Fruit fly (Drosophila melanogaster) whole organism, embryonic: Measurements from ENCODE around the gene CG17107.

ENCODE experiments used
- Adf1 ChIP-seq: fragments of 200-800 bp; sonication (Bioruptor generic); IDR thresholded peaks from 2 replicates; pipeline ENCODE4 v1.3.6; 2022; ENCODE audit warnings: missing biosample characterization, missing genetic modification characterization
- CG14965 ChIP-seq: fragments of 200-800 bp; sonication (Bioruptor generic); optimal IDR thresholded peaks from 2 replicates; lab custom pipeline; 2016; ENCODE audit warnings: missing biosample characterization, missing genetic modification characterization, borderline replicate concordance
- CG15514 ChIP-seq: fragments of 200-800 bp; sonication (Bioruptor generic); optimal IDR thresholded peaks from 3 replicates; lab custom pipeline; 2017; ENCODE audit warnings: missing biosample characterization, missing genetic modification characterization, mild to moderate bottlenecking, moderate library complexity, missing genetic modification reagents
- CG16863 ChIP-seq: fragments of 200-800 bp; sonication (Bioruptor generic); optimal IDR thresholded peaks from 3 replicates; lab custom pipeline; 2016; ENCODE audit warnings: missing biosample characterization, missing genetic modification characterization
- CG17328 ChIP-seq: fragments of 200-800 bp; sonication (Bioruptor generic); IDR thresholded peaks from 2 replicates; pipeline ENCODE4 v1.3.6; 2022; ENCODE audit warnings: missing biosample characterization, missing genetic modification characterization
- CG17359 ChIP-seq: fragments of 200-800 bp; sonication (Bioruptor generic); optimal IDR thresholded peaks from 3 replicates; lab custom pipeline; 2018; ENCODE audit warnings: missing biosample characterization, mild to moderate bottlenecking, missing genetic modification characterization, moderate library complexity
- CG17802 ChIP-seq: fragments of 200-800 bp; sonication (Bioruptor generic); optimal IDR thresholded peaks from 2 replicates; lab custom pipeline; 2018; ENCODE audit warnings: missing biosample characterization, mild to moderate bottlenecking, missing genetic modification characterization, moderate library complexity
- CG2202 ChIP-seq: fragments of 200-800 bp; sonication (Bioruptor generic); optimal IDR thresholded peaks from 2 replicates; lab custom pipeline; 2018; ENCODE audit warnings: missing biosample characterization, mild to moderate bottlenecking, missing genetic modification characterization
- CG2875 ChIP-seq: fragments of 200-800 bp; sonication (Bioruptor generic); optimal IDR thresholded peaks from 2 replicates; lab custom pipeline; 2017; ENCODE audit warnings: missing biosample characterization, mild to moderate bottlenecking, missing genetic modification characterization, missing genetic modification reagents
- CG34422 ChIP-seq: fragments of 200-800 bp; sonication (Bioruptor generic); IDR thresholded peaks from 3 replicates; pipeline ENCODE4 v1.3.6; 2022; ENCODE audit warnings: missing biosample characterization, missing genetic modification characterization
- CG3995 ChIP-seq: fragments of 200-800 bp; sonication (Bioruptor generic); optimal IDR thresholded peaks from 3 replicates; lab custom pipeline; 2016; ENCODE audit warnings: missing biosample characterization, missing genetic modification characterization
- CG4404 ChIP-seq: fragments of 200-800 bp; sonication (Bioruptor generic); IDR thresholded peaks from 2 replicates; pipeline ENCODE4 v1.3.6; 2022; ENCODE audit warnings: missing biosample characterization, missing genetic modification characterization
- CG5180 ChIP-seq: fragments of 200-800 bp; sonication (Bioruptor generic); optimal IDR thresholded peaks from 3 replicates; lab custom pipeline; 2017; ENCODE audit warnings: missing biosample characterization, missing genetic modification characterization, mild to moderate bottlenecking, moderate library complexity, missing genetic modification reagents
- CG6654 ChIP-seq: fragments of 200-800 bp; sonication (Bioruptor generic); optimal IDR thresholded peaks from 2 replicates; lab custom pipeline; 2017; ENCODE audit warnings: missing biosample characterization, mild to moderate bottlenecking, missing genetic modification characterization
- CG7556 ChIP-seq: fragments of 200-800 bp; sonication (Bioruptor generic); optimal IDR thresholded peaks from 2 replicates; lab custom pipeline; 2017; ENCODE audit warnings: missing biosample characterization, mild to moderate bottlenecking, missing genetic modification characterization
- CG8359 ChIP-seq: fragments of 200-800 bp; sonication (Bioruptor generic); optimal IDR thresholded peaks from 2 replicates; lab custom pipeline; 2017; ENCODE audit warnings: missing biosample characterization, mild to moderate bottlenecking, missing genetic modification characterization, borderline replicate concordance
- CG8924 ChIP-seq: fragments of 200-800 bp; optimal IDR thresholded peaks from 3 replicates; lab custom pipeline; 2019; ENCODE audit warnings: missing biosample characterization, mild to moderate bottlenecking, missing genetic modification characterization, moderate library complexity
- CG8944 ChIP-seq: fragments of 200-800 bp; sonication (Bioruptor generic); optimal IDR thresholded peaks from 3 replicates; lab custom pipeline; 2016; ENCODE audit warnings: missing biosample characterization, missing genetic modification characterization
- CoRest ChIP-seq: fragments of 200-800 bp; sonication (Bioruptor generic); optimal IDR thresholded peaks from 3 replicates; lab custom pipeline; 2018; ENCODE audit warnings: missing biosample characterization, mild to moderate bottlenecking, missing genetic modification characterization, moderate library complexity
- Doc2 ChIP-seq: fragments of 200-800 bp; sonication (Bioruptor generic); IDR thresholded peaks from 2 replicates; pipeline ENCODE4 v1.3.6; 2022; ENCODE audit warnings: missing biosample characterization, missing genetic modification characterization
- Dp ChIP-seq: fragments of 200-800 bp; sonication (Bioruptor generic); optimal IDR thresholded peaks from 2 replicates; lab custom pipeline; 2018; ENCODE audit warnings: missing biosample characterization, mild to moderate bottlenecking, missing genetic modification characterization, moderate library complexity
- HLH54F ChIP-seq: fragments of 200-800 bp; sonication (Bioruptor generic); optimal IDR thresholded peaks from 3 replicates; lab custom pipeline; 2016; ENCODE audit warnings: missing biosample characterization, missing genetic modification characterization
- HLHmδ ChIP-seq: fragments of 200-800 bp; sonication (Bioruptor generic); optimal IDR thresholded peaks from 2 replicates; lab custom pipeline; 2018; ENCODE audit warnings: missing biosample characterization, mild to moderate bottlenecking, missing genetic modification characterization, moderate library complexity
- Hr39 ChIP-seq: fragments of >200 bp; optimal IDR thresholded peaks from 2 replicates; lab custom pipeline; 2017
- Myb ChIP-seq: fragments of 200-800 bp; sonication (Bioruptor generic); optimal IDR thresholded peaks from 2 replicates; lab custom pipeline; 2016; ENCODE audit warnings: missing biosample characterization, missing genetic modification characterization
- Spps ChIP-seq: fragments of 200-800 bp; sonication (Bioruptor generic); optimal IDR thresholded peaks from 2 replicates; lab custom pipeline; 2018; ENCODE audit warnings: missing biosample characterization, mild to moderate bottlenecking, missing genetic modification characterization
- al ChIP-seq: fragments of 200-800 bp; sonication (Bioruptor generic); IDR thresholded peaks from 2 replicates; pipeline ENCODE4 v1.3.6; 2022; ENCODE audit warnings: missing biosample characterization, missing genetic modification characterization
- ara ChIP-seq: fragments of 200-800 bp; sonication (Bioruptor generic); IDR thresholded peaks from 2 replicates; pipeline ENCODE4 v1.3.6; 2022; ENCODE audit warnings: missing biosample characterization, missing genetic modification characterization
- br ChIP-seq: fragments of >200 bp; optimal IDR thresholded peaks from 2 replicates; lab custom pipeline; 2017
- cg ChIP-seq: fragments of 200-800 bp; sonication (Bioruptor generic); optimal IDR thresholded peaks from 3 replicates; lab custom pipeline; 2019; ENCODE audit warnings: missing biosample characterization, mild to moderate bottlenecking, missing genetic modification characterization, moderate library complexity
- corto ChIP-seq: fragments of 200-800 bp; sonication (Bioruptor generic); optimal IDR thresholded peaks from 2 replicates; lab custom pipeline; 2016; ENCODE audit warnings: missing biosample characterization, mild to moderate bottlenecking, missing genetic modification characterization, moderate library complexity
- fd3F ChIP-seq: fragments of 200-800 bp; sonication (Bioruptor generic); optimal IDR thresholded peaks from 2 replicates; lab custom pipeline; 2018; ENCODE audit warnings: missing biosample characterization, mild to moderate bottlenecking, missing genetic modification characterization, moderate library complexity
- fu2 ChIP-seq: fragments of 200-800 bp; sonication (Bioruptor generic); optimal IDR thresholded peaks from 2 replicates; lab custom pipeline; 2016; ENCODE audit warnings: missing biosample characterization, missing genetic modification characterization
- gfzf ChIP-seq: fragments of 200-800 bp; sonication (Bioruptor generic); optimal IDR thresholded peaks from 2 replicates; lab custom pipeline; 2016; ENCODE audit warnings: missing biosample characterization, mild to moderate bottlenecking, missing genetic modification characterization, moderate library complexity
- grau ChIP-seq: fragments of 200-800 bp; optimal IDR thresholded peaks from 3 replicates; lab custom pipeline; 2019; ENCODE audit warnings: missing biosample characterization, mild to moderate bottlenecking, missing genetic modification characterization, moderate library complexity
- gsb ChIP-seq: fragments of 200-800 bp; sonication (Bioruptor generic); IDR thresholded peaks from 2 replicates; pipeline ENCODE4 v1.3.6; 2022; ENCODE audit warnings: missing biosample characterization, missing genetic modification characterization
- ind ChIP-seq: fragments of 200-800 bp; sonication (Bioruptor generic); optimal IDR thresholded peaks from 3 replicates; lab custom pipeline; 2016; ENCODE audit warnings: missing biosample characterization, missing genetic modification characterization
- kah ChIP-seq: fragments of 200-800 bp; sonication (Bioruptor generic); optimal IDR thresholded peaks from 2 replicates; lab custom pipeline; 2018; ENCODE audit warnings: missing biosample characterization, mild to moderate bottlenecking, missing genetic modification characterization
- knrl ChIP-seq: fragments of 200-800 bp; sonication (Bioruptor generic); IDR thresholded peaks from 3 replicates; pipeline ENCODE4 v1.3.6; 2022; ENCODE audit warnings: missing biosample characterization, missing genetic modification characterization; ENCODE audit not compliant: partially characterized antibody
- nau ChIP-seq: fragments of 200-800 bp; sonication (Bioruptor generic); optimal IDR thresholded peaks from 3 replicates; lab custom pipeline; 2017; ENCODE audit warnings: missing biosample characterization, mild to moderate bottlenecking, missing genetic modification characterization, missing genetic modification reagents
- pfk ChIP-seq: fragments of 200-800 bp; sonication (Bioruptor generic); optimal IDR thresholded peaks from 2 replicates; lab custom pipeline; 2018; ENCODE audit warnings: missing biosample characterization, mild to moderate bottlenecking, missing genetic modification characterization, moderate library complexity
- prd ChIP-seq, 3 experiments: fragments of >200 bp in 2 of 3; fragments of 200-800 bp in 1 of 3; sonication (Bioruptor generic) in 1 of 3; optimal IDR thresholded peaks in 2 of 3; IDR thresholded peaks in 1 of 3; 2 replicates in 2 of 3; 3 replicates in 1 of 3; pipeline versions ENCODE4 v1.3.6 to Lab custom; 2017 to 2022; ENCODE audit warnings: missing biosample characterization in 1 of 3, missing genetic modification characterization in 1 of 3
- pzg ChIP-seq: fragments of 200-800 bp; sonication (Bioruptor generic); optimal IDR thresholded peaks from 3 replicates; lab custom pipeline; 2018; ENCODE audit warnings: missing biosample characterization, mild to moderate bottlenecking, missing genetic modification characterization, moderate library complexity
- sd ChIP-seq: fragments of 200-800 bp; sonication (Bioruptor generic); optimal IDR thresholded peaks from 3 replicates; lab custom pipeline; 2018; ENCODE audit warnings: missing biosample characterization, mild to moderate bottlenecking, missing genetic modification characterization, moderate library complexity
- sens ChIP-seq: fragments of 200-800 bp; sonication (Bioruptor generic); peaks from one replicate; lab custom pipeline; 2016; ENCODE audit warnings: missing biosample characterization, missing genetic modification characterization
- so ChIP-seq: fragments of 200-800 bp; sonication (Bioruptor generic); IDR thresholded peaks from 3 replicates; pipeline ENCODE4 v1.3.6; 2022; ENCODE audit warnings: missing biosample characterization, missing genetic modification characterization
- tna ChIP-seq: fragments of 200-800 bp; sonication (Bioruptor generic); IDR thresholded peaks from 2 replicates; pipeline ENCODE4 v1.3.6; 2022; ENCODE audit warnings: missing biosample characterization, missing genetic modification characterization; ENCODE audit not compliant: partially characterized antibody
- unpg ChIP-seq: fragments of 200-800 bp; sonication (Bioruptor generic); optimal IDR thresholded peaks from 3 replicates; lab custom pipeline; 2018; ENCODE audit warnings: missing biosample characterization, mild to moderate bottlenecking, missing genetic modification characterization, moderate library complexity
- usp ChIP-seq: fragments of >200 bp; optimal IDR thresholded peaks from 2 replicates; lab custom pipeline; 2017; ENCODE audit warnings: missing biosample characterization, missing genetic modification characterization
- wdn ChIP-seq: fragments of 200-800 bp; sonication (Bioruptor generic); IDR thresholded peaks from 2 replicates; pipeline ENCODE4 v1.3.6; 2022; ENCODE audit warnings: missing biosample characterization, missing genetic modification characterization
- wor ChIP-seq: fragments of 200-800 bp; sonication (Bioruptor generic); IDR thresholded peaks from 2 replicates; pipeline ENCODE4 v1.3.6; 2022; ENCODE audit warnings: missing biosample characterization, missing genetic modification characterization
- z ChIP-seq: fragments of 200-800 bp; sonication (Bioruptor generic); IDR thresholded peaks from 3 replicates; pipeline ENCODE4 v1.3.6; 2022; ENCODE audit warnings: missing biosample characterization, missing genetic modification characterization

CG17107 gene

DNA sequence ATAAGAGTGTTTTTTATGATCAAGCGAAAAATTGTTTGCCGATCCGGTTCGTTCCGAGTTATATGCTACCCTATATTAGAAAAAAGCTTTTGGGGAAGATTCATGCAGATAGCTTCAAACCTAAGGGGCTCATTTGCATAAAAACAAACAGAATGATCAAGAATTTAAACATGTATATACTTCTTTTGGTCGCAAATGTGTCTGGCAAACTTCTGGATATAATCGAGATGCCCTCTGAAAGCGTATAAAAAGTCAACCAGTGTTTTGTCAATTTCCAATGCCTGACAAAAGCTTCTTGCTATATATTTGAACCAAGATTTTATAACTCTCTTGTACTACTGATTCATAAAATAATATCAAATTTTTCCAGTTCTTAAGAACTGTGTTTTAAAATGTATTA is 4.0 kb downstream of the CG17107 start (continued):
- TF ChIP-seq tna (GFP tag; lab: Robert Waterston, UW) (no peak), br (lab: Kevin White, UChicago) (no peak), pfk (no peak), CG8944 (GFP tag; lab: Kevin White, UChicago) (no peak), Adf1 (GFP tag; lab: Robert Waterston, UW) (no peak), sd (tag; lab: Kevin White, UChicago) (no peak), ara (GFP tag; lab: Robert Waterston, UW) (no peak), Dp (GFP tag; lab: Kevin White, UChicago) (no peak), Hr39 (lab: Kevin White, UChicago) (no peak), kah (GFP tag; lab: Kevin White, UChicago) (no peak), CoRest (tag; lab: Kevin White, UChicago) (peak; percentile 29), grau (tag; lab: Kevin White, UChicago) (peak; percentile 18), CG15514 (GFP tag; lab: Kevin White, UChicago) (peak; percentile 6), CG14965 (GFP tag; lab: Kevin White, UChicago) (no peak), CG8924 (tag; lab: Kevin White, UChicago) (no peak), CG3995 (GFP tag; lab: Kevin White, UChicago) (no peak), CG34422 (GFP tag; lab: Robert Waterston, UW) (no peak), CG4404 (GFP tag; lab: Robert Waterston, UW) (no peak), CG2875 (GFP tag; lab: Kevin White, UChicago) (no peak), wdn (no peak), usp (GFP tag; lab: Kevin White, UChicago) (no peak), Doc2 (GFP tag; lab: Robert Waterston, UW) (no peak), CG8359 (no peak), CG17359 (no peak), CG17802 (tag; lab: Kevin White, UChicago) (no peak), so (GFP tag; lab: Robert Waterston, UW) (no peak), z (no peak), ind (GFP tag; lab: Kevin White, UChicago) (peak; percentile 20), pzg (GFP tag; lab: Kevin White, UChicago) (no peak), sens (peak; percentile 65), CG2202 (no peak), prd (optimal IDR thresholded peaks at IDR 0.05; lab: Kevin White, UChicago) (no peak), prd (GFP tag; IDR thresholded peaks at IDR 0.05; lab: Robert Waterston, UW) (0 out of 3 replicates have a peak, but pooled peaks have one; percentile 13), Myb (no peak), fd3F (GFP tag; lab: Kevin White, UChicago) (no peak), CG7556 (GFP tag; lab: Kevin White, UChicago) (no peak), Spps (no peak), cg (GFP tag; lab: Kevin White, UChicago) (no peak), knrl (GFP tag; lab: Robert Waterston, UW) (no peak), nau (no peak), unpg (GFP tag; lab: Kevin White, UChicago) (no peak), gfzf (GFP tag; lab: Kevin White, UChicago) (no peak), CG17328 (GFP tag; lab: Robert Waterston, UW) (no peak), al (GFP tag; lab: Robert Waterston, UW) (no peak), CG6654 (GFP tag; lab: Kevin White, UChicago) (no peak), gsb (GFP tag; lab: Robert Waterston, UW) (no peak), HLH54F (GFP tag; lab: Kevin White, UChicago) (no peak), corto (GFP tag; lab: Kevin White, UChicago) (no peak), wor (GFP tag; lab: Robert Waterston, UW) (no peak), HLHmδ (GFP tag; lab: Kevin White, UChicago) (no peak), CG16863 (GFP tag; lab: Kevin White, UChicago) (no peak), CG5180 (GFP tag; lab: Kevin White, UChicago) (no peak), fu2 (no peak)
